Worm (Caenorhabditis elegans) whole organism, midembryonic: ENCODE results near the gene nhr-177.

ENCODE experiments used
- T22C8.4 ChIP-seq: fragments of 200-800 bp; sonication (Bioruptor generic); IDR thresholded peaks from 2 replicates; pipeline ENCODE4 v1.3.6; 2022; ENCODE audit warnings: missing genetic modification characterization, missing compliant biosample characterization
- cog-1 ChIP-seq: sonication (generic microtip); optimal IDR thresholded peaks from 2 replicates; lab custom pipeline; 2016; ENCODE audit warnings: missing genetic modification characterization, missing compliant biosample characterization
- flt-1 ChIP-seq: fragments of 200-800 bp; sonication (Bioruptor generic); IDR thresholded peaks from 2 replicates; pipeline ENCODE4 v1.3.6; 2022; ENCODE audit warnings: missing genetic modification characterization, missing compliant biosample characterization
- klf-2 ChIP-seq: fragments of 200-800 bp; sonication (Bioruptor generic); conservative IDR thresholded peaks from 2 replicates; pipeline ENCODE4 v1.3.6; 2022; ENCODE audit warnings: missing genetic modification reagents, missing genetic modification characterization, missing compliant biosample characterization
- med-1 ChIP-seq: sonication (generic microtip); optimal IDR thresholded peaks from 2 replicates; lab custom pipeline; 2017; ENCODE audit warnings: missing genetic modification characterization, mild to moderate bottlenecking, missing compliant biosample characterization, antibody characterized with exemption, missing genetic modification reagents; ENCODE audit not compliant: insufficient read depth
- ref-1 ChIP-seq: fragments of 200-800 bp; sonication (Bioruptor generic); conservative IDR thresholded peaks from 2 replicates; pipeline ENCODE4 v1.3.6; 2022; ENCODE audit warnings: missing genetic modification reagents, missing genetic modification characterization, missing compliant biosample characterization
- tab-1 ChIP-seq: fragments of 200-800 bp; sonication (Bioruptor generic); IDR thresholded peaks from 2 replicates; pipeline ENCODE4 v1.3.6; 2022; ENCODE audit warnings: missing genetic modification characterization, missing compliant biosample characterization
- ztf-23 ChIP-seq: fragments of 200-800 bp; sonication (Bioruptor generic); IDR thresholded peaks from 2 replicates; pipeline ENCODE4 v1.3.6; 2022; ENCODE audit warnings: missing genetic modification reagents, missing genetic modification characterization, missing compliant biosample characterization
- ztf-29 ChIP-seq: fragments of 200-800 bp; sonication (Bioruptor generic); IDR thresholded peaks from 2 replicates; pipeline ENCODE4 v1.3.6; 2022; ENCODE audit warnings: missing genetic modification reagents, missing genetic modification characterization, missing compliant biosample characterization

The nhr-177 gene

ce11 chrV:1631148-1631547 is 21.1 kb downstream of the nhr-177 start, which contains the start of gene Y46H3D.8:
Y46H3D.8 (minus strand) TSS chrV:1631248.
- TF ChIP-seq cog-1 (tag; lab: Kevin White, UChicago) (no peak), tab-1 (no peak), med-1 (GFP tag; lab: Kevin White, UChicago) (no peak), ref-1 (no peak), T22C8.4 (no peak), klf-2 (GFP tag; lab: Robert Waterston, UW) (no peak), ztf-23 (GFP tag; lab: Robert Waterston, UW) (no peak), flt-1 (GFP tag; lab: Robert Waterston, UW) (no peak), ztf-29 (GFP tag; lab: Robert Waterston, UW) (no peak)

DNA sequence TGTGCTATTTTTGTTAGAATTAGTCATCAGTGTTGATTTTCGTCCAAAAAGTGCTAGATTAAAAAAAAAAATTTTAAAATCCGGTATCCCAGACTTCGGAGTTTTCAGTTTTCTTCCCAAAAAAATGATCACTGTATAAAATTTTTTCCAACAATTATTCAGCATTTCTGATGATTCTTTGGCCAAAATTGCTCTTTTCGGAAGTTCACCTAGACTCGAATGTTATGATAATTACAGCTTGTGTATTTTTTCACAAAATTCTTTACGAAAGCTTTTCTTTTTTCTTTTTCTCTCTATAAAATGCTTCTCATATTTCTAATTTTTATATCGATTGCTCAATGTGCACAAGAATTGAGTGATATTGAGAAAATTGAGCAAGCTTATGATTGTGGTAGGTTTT is 21.7 kb downstream of the nhr-177 start, which contains the start of gene irld-17:
TSS of gene irld-17 (plus strand) at position 301 of the 400 bp plus-strand sequence.
- no peak for TF ChIP-seq ref-1
- no peak for TF ChIP-seq ztf-23 (GFP tag; lab: Robert Waterston, UW)
- TF ChIP-seq T22C8.4, result no peak
- TF ChIP-seq tab-1, result no peak
- TF ChIP-seq med-1 (GFP tag; lab: Kevin White, UChicago), result no peak
- TF ChIP-seq cog-1 (tag; lab: Kevin White, UChicago), result no peak
- TF ChIP-seq flt-1 (GFP tag; lab: Robert Waterston, UW), result no peak

DNA sequence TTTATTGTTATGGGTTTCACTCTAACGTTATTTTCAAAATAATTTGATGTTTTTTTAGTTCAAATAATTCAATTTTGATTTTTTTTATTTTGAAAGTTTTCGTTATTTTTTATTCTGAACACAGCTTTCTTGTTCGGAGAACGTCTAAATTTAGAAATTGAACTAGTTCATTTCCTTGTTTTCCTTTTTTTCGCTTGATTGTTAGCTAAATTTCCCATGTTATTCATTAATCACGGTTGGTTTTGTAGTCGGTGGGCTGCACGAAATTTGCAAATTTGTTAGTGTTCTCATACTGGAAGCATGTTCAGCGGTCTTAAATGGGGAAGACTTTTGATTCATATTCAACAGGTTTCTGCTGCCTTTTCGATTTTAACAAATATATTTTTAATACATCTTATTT is 25.8 kb downstream of the nhr-177 start, which contains the start of gene str-222:
TSS of gene str-222 (plus strand) at position 301 of the 400 bp plus-strand sequence.
- no peak for TF ChIP-seq klf-2 (GFP tag; lab: Robert Waterston, UW)
- no peak for TF ChIP-seq tab-1
- TF ChIP-seq med-1 (GFP tag; lab: Kevin White, UChicago), result no peak
- no peak for TF ChIP-seq ztf-23 (GFP tag; lab: Robert Waterston, UW)
- no peak for TF ChIP-seq ztf-29 (GFP tag; lab: Robert Waterston, UW)
- no peak for TF ChIP-seq ref-1
- TF ChIP-seq flt-1 (GFP tag; lab: Robert Waterston, UW), result no peak
- no peak for TF ChIP-seq T22C8.4
- TF ChIP-seq cog-1 (tag; lab: Kevin White, UChicago), result no peak

DNA sequence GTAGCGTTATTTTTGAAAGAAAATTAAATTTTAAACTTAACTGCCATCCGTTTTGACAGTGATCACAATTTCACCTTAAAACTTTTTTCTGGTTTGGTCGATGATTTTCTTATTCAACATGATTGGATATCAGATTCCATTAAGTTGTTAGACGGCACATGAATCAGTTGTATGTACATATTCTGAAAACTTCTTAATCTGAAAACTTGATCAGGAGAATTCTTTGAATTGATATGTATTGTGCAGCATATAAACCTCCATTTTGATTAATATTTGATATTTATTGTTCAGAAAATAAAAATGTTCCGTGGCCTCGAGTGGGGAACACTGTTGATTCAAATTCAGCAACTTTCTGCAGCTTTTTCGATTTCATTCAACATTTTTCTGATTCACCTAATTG is 29.9 kb downstream of the nhr-177 start, which contains the start of gene str-221:
TSS of gene str-221 (plus strand) at position 301 of the 400 bp plus-strand sequence.
- TF ChIP-seq ztf-29 (GFP tag; lab: Robert Waterston, UW) (no peak), cog-1 (tag; lab: Kevin White, UChicago) (no peak), ztf-23 (GFP tag; lab: Robert Waterston, UW) (no peak), flt-1 (GFP tag; lab: Robert Waterston, UW) (no peak), T22C8.4 (no peak)

- TF ChIP-seq ztf-23 (GFP tag; lab: Robert Waterston, UW) (no peak), flt-1 (GFP tag; lab: Robert Waterston, UW) (no peak), cog-1 (tag; lab: Kevin White, UChicago) (no peak), tab-1 (no peak), med-1 (GFP tag; lab: Kevin White, UChicago) (no peak), ref-1 (no peak), ztf-29 (GFP tag; lab: Robert Waterston, UW) (no peak), T22C8.4 (no peak), klf-2 (GFP tag; lab: Robert Waterston, UW) (no peak)
Measured at ce11 chrV:1642199-1642598, 32.1 kb downstream of the nhr-177 start, which contains the start of gene Y46H3D.1. Y46H3D.1 (plus strand) TSS chrV:1642499.

- TF ChIP-seq med-1 (GFP tag; lab: Kevin White, UChicago) (no peak), T22C8.4 (no peak), klf-2 (GFP tag; lab: Robert Waterston, UW) (no peak), ztf-29 (GFP tag; lab: Robert Waterston, UW) (no peak), ref-1 (no peak), tab-1 (no peak), ztf-23 (GFP tag; lab: Robert Waterston, UW) (no peak), flt-1 (GFP tag; lab: Robert Waterston, UW) (no peak), cog-1 (tag; lab: Kevin White, UChicago) (no peak)
Measured at ce11 chrV:1642768-1643167, 32.7 kb downstream of the nhr-177 start.

- TF ChIP-seq flt-1 (GFP tag; lab: Robert Waterston, UW) (no peak), med-1 (GFP tag; lab: Kevin White, UChicago) (no peak), ztf-23 (GFP tag; lab: Robert Waterston, UW) (no peak), ref-1 (no peak), tab-1 (no peak), klf-2 (GFP tag; lab: Robert Waterston, UW) (no peak), T22C8.4 (no peak), ztf-29 (GFP tag; lab: Robert Waterston, UW) (no peak), cog-1 (tag; lab: Kevin White, UChicago) (no peak)
Measured at ce11 chrV:1643886-1644285, 33.8 kb downstream of the nhr-177 start, which contains the start of gene alh-2. alh-2 (plus strand) TSS chrV:1644169.

DNA sequence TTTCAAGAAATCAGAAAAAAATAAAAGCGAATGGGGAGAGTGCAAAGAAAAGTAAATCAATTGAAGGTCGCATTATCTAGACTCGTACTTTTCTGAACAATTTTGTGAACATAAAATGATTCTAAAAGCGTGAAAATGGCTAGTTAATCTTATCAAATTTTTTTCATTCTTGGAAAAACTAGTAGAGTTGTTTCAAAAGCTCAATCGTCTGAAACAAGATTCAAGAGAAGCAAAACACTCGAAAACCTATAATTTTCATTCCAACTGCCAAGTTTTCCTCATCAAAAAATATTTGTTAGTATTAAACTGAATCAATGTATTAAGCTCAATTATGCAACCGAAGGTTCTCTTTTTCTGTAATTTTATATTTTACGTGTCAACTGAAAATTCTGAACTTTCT is 37.9 kb downstream of the nhr-177 start, which contains the start of gene irld-45:
TSS of gene irld-45 (plus strand) at position 301 of the 400 bp plus-strand sequence.
- TF ChIP-seq ztf-29 (GFP tag; lab: Robert Waterston, UW) (no peak), ref-1 (no peak), med-1 (GFP tag; lab: Kevin White, UChicago) (no peak), klf-2 (GFP tag; lab: Robert Waterston, UW) (no peak), T22C8.4 (no peak), flt-1 (GFP tag; lab: Robert Waterston, UW) (no peak), ztf-23 (GFP tag; lab: Robert Waterston, UW) (no peak), tab-1 (no peak), cog-1 (tag; lab: Kevin White, UChicago) (no peak)

DNA sequence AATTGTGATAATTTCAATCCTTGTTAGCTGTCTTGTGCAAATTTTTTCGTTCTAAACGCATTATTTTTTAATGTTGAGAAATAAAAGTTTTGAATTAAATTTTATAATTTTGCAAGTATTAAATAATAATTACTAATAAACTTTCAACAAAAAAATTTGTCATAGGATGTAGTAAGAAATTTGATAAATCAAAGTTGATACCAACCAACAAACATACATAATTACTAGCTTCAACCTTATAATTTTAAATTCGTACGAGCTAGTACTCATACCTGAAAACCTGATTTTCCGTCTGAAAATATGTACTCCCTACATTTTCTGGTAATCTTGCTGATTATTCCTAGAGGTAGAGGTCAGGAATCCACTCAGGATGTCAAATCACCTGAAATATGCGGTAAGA is 41.0 kb downstream of the nhr-177 start, which contains the start of gene irld-44:
TSS of gene irld-44 (plus strand) at position 301 of the 400 bp plus-strand sequence.
- TF ChIP-seq ztf-29 (GFP tag; lab: Robert Waterston, UW) (no peak), ztf-23 (GFP tag; lab: Robert Waterston, UW) (no peak), med-1 (GFP tag; lab: Kevin White, UChicago) (no peak)

- TF ChIP-seq cog-1 (tag; lab: Kevin White, UChicago) (no peak), flt-1 (GFP tag; lab: Robert Waterston, UW) (no peak), klf-2 (GFP tag; lab: Robert Waterston, UW) (no peak), ztf-23 (GFP tag; lab: Robert Waterston, UW) (no peak), T22C8.4 (no peak), ref-1 (no peak), tab-1 (no peak), ztf-29 (GFP tag; lab: Robert Waterston, UW) (no peak)
Measured at ce11 chrV:1654845-1655244, 44.8 kb downstream of the nhr-177 start, which contains the start of gene irld-11. irld-11 (plus strand) TSS chrV:1655145.
